Worm (Caenorhabditis elegans): ENCODE results near the gene ZK856.11.

The ZK856.11 gene

DNA sequence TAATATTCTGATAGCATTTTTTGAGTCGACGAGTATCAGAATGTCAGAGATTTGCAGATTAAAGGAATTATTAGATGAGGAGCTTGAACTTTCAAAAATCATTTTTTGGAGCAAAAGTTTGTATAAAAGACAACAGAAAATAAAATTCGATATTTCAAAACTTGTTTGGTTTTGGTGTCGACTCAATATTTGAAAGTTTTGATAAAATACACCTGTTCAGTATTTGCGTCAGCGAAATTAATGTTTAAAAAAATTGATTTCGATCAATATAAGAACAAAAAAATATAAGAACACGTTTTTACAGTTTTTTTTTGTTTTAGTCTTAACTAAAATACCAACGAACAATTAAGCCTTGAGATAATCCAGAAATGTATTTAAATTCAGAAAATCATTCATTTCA is 15.9 kb upstream of the ZK856.11 start, which contains the start of gene C12D8.13:
Gene C12D8.13 (minus strand): TSS at position 101 of the 400 bp plus-strand sequence.
- TF ChIP-seq ets-7 (tag; optimal IDR thresholded peaks at IDR 0.05) = no peak
- TF ChIP-seq pes-1 (GFP tag; IDR thresholded peaks at IDR 0.05) = no peak
- no peak for TF ChIP-seq scrt-1 (GFP tag; IDR thresholded peaks at IDR 0.05)
- TF ChIP-seq tbx-11 (GFP tag; IDR thresholded peaks at IDR 0.05) = no peak
- TF ChIP-seq ceh-13 (GFP tag; optimal IDR thresholded peaks at IDR 0.05) = no peak
- no peak for TF ChIP-seq ama-1 (optimal IDR thresholded peaks at IDR 0.05)
- no peak for TF ChIP-seq tra-4 (tag; optimal IDR thresholded peaks at IDR 0.05)
- no peak for TF ChIP-seq flt-1 (GFP tag; IDR thresholded peaks at IDR 0.05)
- no peak for TF ChIP-seq F13C5.2 (tag; optimal IDR thresholded peaks at IDR 0.05)
- TF ChIP-seq sea-1 (GFP tag; conservative IDR thresholded peaks at IDR 0.05) = no peak

- no peak for TF ChIP-seq hmg-4 (GFP tag; optimal IDR thresholded peaks at IDR 0.05)
- TF ChIP-seq hnd-1 (tag; optimal IDR thresholded peaks at IDR 0.05) = no peak
- no peak for TF ChIP-seq tbx-37 (GFP tag; conservative IDR thresholded peaks at IDR 0.05)
- TF ChIP-seq ceh-13 (GFP tag; optimal IDR thresholded peaks at IDR 0.05) = no peak
Measured at ce11 chrV:10216724-10217123, 12.0 kb upstream of the ZK856.11 start, which contains the start of gene ZK856.14. TSS of gene ZK856.14 (plus strand) at chrV:10217024.

- TF ChIP-seq B0310.2 (tag; optimal IDR thresholded peaks at IDR 0.05) (no peak), ceh-36 (tag; optimal IDR thresholded peaks at IDR 0.05) (no peak), sea-1 (GFP tag; conservative IDR thresholded peaks at IDR 0.05) (no peak), hnd-1 (tag; optimal IDR thresholded peaks at IDR 0.05) (no peak), tbx-11 (GFP tag; IDR thresholded peaks at IDR 0.05) (no peak), pes-1 (GFP tag; IDR thresholded peaks at IDR 0.05) (no peak), tra-4 (tag; optimal IDR thresholded peaks at IDR 0.05) (no peak), tbx-37 (GFP tag; conservative IDR thresholded peaks at IDR 0.05) (no peak), ama-1 (optimal IDR thresholded peaks at IDR 0.05) (no peak)
Measured at ce11 chrV:10212627-10213026, 7.9 kb upstream of the ZK856.11 start, which contains the start of gene hpo-40. TSS of gene hpo-40 (plus strand) at chrV:10212927.

ce11 chrV:10212027-10212426 is 7.3 kb upstream of the ZK856.11 start, which contains the start of gene zhit-3:
TSS of gene zhit-3 (minus strand) at chrV:10212127.
- TF ChIP-seq ets-7 (tag; optimal IDR thresholded peaks at IDR 0.05) (no peak), ceh-36 (tag; optimal IDR thresholded peaks at IDR 0.05) (no peak), hmbx-1 (tag; optimal IDR thresholded peaks at IDR 0.05) (no peak), flt-1 (GFP tag; IDR thresholded peaks at IDR 0.05) (no peak), ama-1 (optimal IDR thresholded peaks at IDR 0.05) (no peak)

ce11 chrV:10210244-10210643 is 5.5 kb upstream of the ZK856.11 start, which contains the start of gene tftc-3:
TSS of gene tftc-3 (minus strand) at chrV:10210344.
- no peak for TF ChIP-seq hmbx-1 (tag; optimal IDR thresholded peaks at IDR 0.05)
- TF ChIP-seq hnd-1 (tag; optimal IDR thresholded peaks at IDR 0.05) = no peak
- TF ChIP-seq ets-7 (tag; optimal IDR thresholded peaks at IDR 0.05) = no peak
- no peak for TF ChIP-seq B0310.2 (tag; optimal IDR thresholded peaks at IDR 0.05)
- no peak for TF ChIP-seq scrt-1 (GFP tag; IDR thresholded peaks at IDR 0.05)
- TF ChIP-seq tbx-11 (GFP tag; IDR thresholded peaks at IDR 0.05) = no peak
- TF ChIP-seq pes-1 (GFP tag; IDR thresholded peaks at IDR 0.05) = no peak
- no peak for TF ChIP-seq F13C5.2 (tag; optimal IDR thresholded peaks at IDR 0.05)
- TF ChIP-seq ceh-36 (tag; optimal IDR thresholded peaks at IDR 0.05) = no peak
- TF ChIP-seq flt-1 (GFP tag; IDR thresholded peaks at IDR 0.05) = no peak
- no peak for TF ChIP-seq tbx-37 (GFP tag; conservative IDR thresholded peaks at IDR 0.05)
- TF ChIP-seq sea-1 (GFP tag; conservative IDR thresholded peaks at IDR 0.05) = no peak
- TF ChIP-seq tra-4 (tag; optimal IDR thresholded peaks at IDR 0.05) = no peak
- no peak for TF ChIP-seq ama-1 (optimal IDR thresholded peaks at IDR 0.05)

- no peak for TF ChIP-seq hnd-1 (tag; optimal IDR thresholded peaks at IDR 0.05)
- no peak for TF ChIP-seq ceh-13 (GFP tag; optimal IDR thresholded peaks at IDR 0.05)
- TF ChIP-seq sea-1 (GFP tag; conservative IDR thresholded peaks at IDR 0.05) = no peak
- no peak for TF ChIP-seq ceh-36 (tag; optimal IDR thresholded peaks at IDR 0.05)
- no peak for TF ChIP-seq ets-7 (tag; optimal IDR thresholded peaks at IDR 0.05)
Measured at ce11 chrV:10206502-10206901, 1.8 kb upstream of the ZK856.11 start, which contains the start of gene rpc-25. TSS of gene rpc-25 (minus strand) at chrV:10206602.

- TF ChIP-seq flt-1 (GFP tag; IDR thresholded peaks at IDR 0.05) (no peak), pes-1 (GFP tag; IDR thresholded peaks at IDR 0.05) (no peak), hnd-1 (tag; optimal IDR thresholded peaks at IDR 0.05) (no peak), hmg-4 (GFP tag; optimal IDR thresholded peaks at IDR 0.05) (no peak), tbx-37 (GFP tag; conservative IDR thresholded peaks at IDR 0.05) (no peak), ets-7 (tag; optimal IDR thresholded peaks at IDR 0.05) (no peak), F13C5.2 (tag; optimal IDR thresholded peaks at IDR 0.05) (no peak), tbx-11 (GFP tag; IDR thresholded peaks at IDR 0.05) (no peak), scrt-1 (GFP tag; IDR thresholded peaks at IDR 0.05) (no peak), hmbx-1 (tag; optimal IDR thresholded peaks at IDR 0.05) (no peak), ama-1 (optimal IDR thresholded peaks at IDR 0.05) (no peak), ceh-36 (tag; optimal IDR thresholded peaks at IDR 0.05) (no peak), aly-1 (tag; optimal IDR thresholded peaks at IDR 0.05) (no peak), ceh-13 (GFP tag; optimal IDR thresholded peaks at IDR 0.05) (no peak), sea-1 (GFP tag; conservative IDR thresholded peaks at IDR 0.05) (no peak), B0310.2 (tag; optimal IDR thresholded peaks at IDR 0.05) (no peak), tra-4 (tag; optimal IDR thresholded peaks at IDR 0.05) (no peak)
Measured at ce11 chrV:10205483-10205882, 745 bp upstream of the ZK856.11 start, which contains the start of gene ZK856.16. TSS of gene ZK856.16 (minus strand) at chrV:10205583.

DNA sequence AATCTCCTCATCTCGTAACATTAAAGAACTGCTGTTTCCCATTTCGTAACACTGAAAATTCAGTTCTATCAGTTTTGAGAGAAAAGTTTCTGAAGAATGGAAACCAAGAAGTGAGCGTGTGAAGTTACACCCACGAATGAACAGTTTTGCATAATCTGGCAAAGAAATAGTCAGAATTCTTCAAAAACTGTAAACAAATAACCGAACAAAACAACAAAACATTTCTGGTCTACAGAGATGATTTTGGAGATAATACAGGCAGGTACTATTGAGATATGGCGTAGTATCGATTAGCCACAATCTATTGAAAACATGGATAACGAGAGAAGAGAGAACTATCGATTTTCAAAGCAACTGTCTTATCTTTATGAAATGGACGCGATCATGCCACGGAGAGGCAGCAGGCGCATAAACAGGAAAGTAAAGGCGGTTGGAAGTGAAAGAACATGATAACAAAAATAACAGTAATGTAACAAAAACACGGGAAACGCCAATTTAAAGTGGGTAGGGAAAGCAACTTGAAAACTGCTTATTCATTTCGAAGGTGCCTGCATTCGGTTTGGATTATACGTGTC is 1.2 kb downstream of the ZK856.11 start, which contains the start of gene chpf-1:
Gene chpf-1 (minus strand): TSS at position 51 of the 575 bp plus-strand sequence.
- no peak for TF ChIP-seq aly-1 (tag; optimal IDR thresholded peaks at IDR 0.05)
- TF ChIP-seq sea-1 (GFP tag; conservative IDR thresholded peaks at IDR 0.05) = no peak
- TF ChIP-seq hnd-1 (tag; optimal IDR thresholded peaks at IDR 0.05) = no peak
- no peak for TF ChIP-seq B0310.2 (tag; optimal IDR thresholded peaks at IDR 0.05)
- TF ChIP-seq hmg-4 (GFP tag; optimal IDR thresholded peaks at IDR 0.05) = no peak
- TF ChIP-seq ets-7 (tag; optimal IDR thresholded peaks at IDR 0.05) = no peak
- no peak for TF ChIP-seq ceh-13 (GFP tag; optimal IDR thresholded peaks at IDR 0.05)
- no peak for TF ChIP-seq tbx-11 (GFP tag; IDR thresholded peaks at IDR 0.05)
- TF ChIP-seq scrt-1 (GFP tag; IDR thresholded peaks at IDR 0.05) = no peak
- TF ChIP-seq hmbx-1 (tag; optimal IDR thresholded peaks at IDR 0.05) = no peak
- no peak for TF ChIP-seq pes-1 (GFP tag; IDR thresholded peaks at IDR 0.05)
- no peak for TF ChIP-seq flt-1 (GFP tag; IDR thresholded peaks at IDR 0.05)
- TF ChIP-seq tra-4 (tag; optimal IDR thresholded peaks at IDR 0.05) = no peak
- no peak for TF ChIP-seq F13C5.2 (tag; optimal IDR thresholded peaks at IDR 0.05)
